Worm (Caenorhabditis elegans): ENCODE data around the gene C34E10.9.

DNA sequence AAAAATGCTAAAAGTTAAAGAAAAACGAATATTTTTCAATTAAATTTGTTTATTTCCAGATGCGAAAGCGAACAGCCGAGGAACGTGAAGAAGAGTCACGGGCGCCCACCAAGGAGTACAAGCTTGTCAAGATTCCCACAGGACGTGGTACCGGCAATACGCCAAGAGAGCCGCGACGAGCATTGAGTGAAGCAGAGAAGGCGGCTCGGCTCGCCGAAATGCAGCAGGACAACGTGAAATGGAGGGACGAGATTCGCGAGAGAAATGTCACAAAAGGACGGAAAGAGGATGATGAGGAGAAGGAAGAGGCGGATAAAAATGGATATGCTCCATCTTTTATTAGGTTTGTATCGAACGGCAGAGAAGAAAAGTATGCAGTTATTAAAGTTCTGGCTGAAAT, 47.2 kb upstream of the C34E10.9 start:
- TF ChIP-seq unc-130 (GFP tag; optimal IDR thresholded peaks at IDR 0.05) (no peak), aptf-3 (GFP tag; IDR thresholded peaks at IDR 0.05) (no peak), Y79H2A.3 (GFP tag; conservative IDR thresholded peaks at IDR 0.05) (no peak)
